4 fruit fly cellular contexts compared by ENCODE assay signal in the genomic region with DNA sequence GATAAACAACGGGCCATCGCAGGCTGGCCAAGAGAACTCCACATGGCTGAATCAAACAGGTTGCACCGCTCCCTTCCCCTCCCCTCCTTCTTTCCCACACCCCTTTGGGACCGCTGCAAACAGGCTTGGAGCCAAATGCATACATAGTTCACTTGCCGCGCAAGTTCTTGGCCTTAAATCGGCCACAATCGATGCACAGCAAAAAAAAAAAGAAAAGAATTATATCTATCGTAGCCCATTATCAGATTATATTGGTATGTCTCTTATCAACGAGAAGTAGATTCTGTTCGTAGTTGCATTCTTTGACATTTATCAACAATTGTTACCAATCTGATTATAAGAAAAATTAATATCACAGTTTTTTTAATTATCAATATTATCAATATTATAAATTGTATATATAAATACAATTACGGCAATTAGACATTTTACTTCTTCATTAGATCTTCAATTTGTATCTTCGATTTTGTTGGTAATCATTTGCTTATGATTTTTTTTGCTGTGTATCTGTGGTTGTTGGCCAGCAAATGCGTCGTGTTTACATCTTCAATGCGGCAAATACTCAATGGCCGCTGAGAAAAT.
TF ChIP-seq lines count a peak whose summit lies in the region.

No protein-coding gene starts in this region.

- no peak for TF ChIP-seq CTCF in whole organism, embryonic (GFP tag; optimal IDR thresholded peaks at IDR 0.05; lab: Kevin White, UChicago)

TF ChIP-seq in whole organism, embryonic, 481 proteins besides CTCF, POLR2A, EP300 and RAD21 (continues in another document):
- TF ChIP-seq aop (GFP tag; IDR thresholded peaks at IDR 0.05; lab: Robert Waterston, UW) = no peak
- TF ChIP-seq NC2α (GFP tag; optimal IDR thresholded peaks at IDR 0.05; lab: Kevin White, UChicago) = no peak
- no peak for TF ChIP-seq CG13894 (tag; optimal IDR thresholded peaks at IDR 0.05; lab: Kevin White, UChicago)
- TF ChIP-seq Hmx (GFP tag; optimal IDR thresholded peaks at IDR 0.05; lab: Kevin White, UChicago) = no peak
- TF ChIP-seq row (GFP tag; IDR thresholded peaks at IDR 0.05; lab: Robert Waterston, UW) = peak; percentile 33; the same call in 2 of the 3 replicates
- TF ChIP-seq nerfin-2 (GFP tag; IDR thresholded peaks at IDR 0.05; lab: Robert Waterston, UW; ENCODE audit: partially characterized antibody) = no peak
- TF ChIP-seq E2f1 (GFP tag; IDR thresholded peaks at IDR 0.05; lab: Robert Waterston, UW) = no peak
- no peak for TF ChIP-seq Bdp1 (GFP tag; optimal IDR thresholded peaks at IDR 0.05; lab: Kevin White, UChicago)
- no peak for TF ChIP-seq Chrac-16 (GFP tag; optimal IDR thresholded peaks at IDR 0.05; lab: Kevin White, UChicago)
- TF ChIP-seq danr (GFP tag; IDR thresholded peaks at IDR 0.05; lab: Robert Waterston, UW) = no peak
- TF ChIP-seq CG7372 (GFP tag; IDR thresholded peaks at IDR 0.05; lab: Robert Waterston, UW) = no peak
- TF ChIP-seq Fer3 (tag; optimal IDR thresholded peaks at IDR 0.05; lab: Kevin White, UChicago) = no peak
- no peak for TF ChIP-seq kni (GFP tag; optimal IDR thresholded peaks at IDR 0.05; lab: Kevin White, UChicago)
- no peak for TF ChIP-seq maf-S (GFP tag; optimal IDR thresholded peaks at IDR 0.05; lab: Kevin White, UChicago)
- TF ChIP-seq odd (GFP tag; optimal IDR thresholded peaks at IDR 0.05; lab: Kevin White, UChicago) = no peak
- peak; percentile 16 for TF ChIP-seq ewg (GFP tag; optimal IDR thresholded peaks at IDR 0.05; lab: Kevin White, UChicago)
- no peak for TF ChIP-seq hkb (optimal IDR thresholded peaks at IDR 0.05; lab: Kevin White, UChicago)
- 0 out of 2 replicates have a peak, but pooled peaks have one; percentile 8 for TF ChIP-seq hkb (GFP tag; IDR thresholded peaks at IDR 0.05; lab: Robert Waterston, UW)
- TF ChIP-seq luna (GFP tag; optimal IDR thresholded peaks at IDR 0.05; lab: Kevin White, UChicago) = no peak
- no peak for TF ChIP-seq Sin3A (optimal IDR thresholded peaks at IDR 0.05; lab: Kevin White, UChicago)
- peak; percentile 32; the same call in 1 of the 3 replicates for TF ChIP-seq zfh1 (GFP tag; IDR thresholded peaks at IDR 0.05; lab: Robert Waterston, UW)

TF ChIP-seq in whole organism, prepupa, 60 proteins besides CTCF, POLR2A, EP300 and RAD21 (continues in another document):
- TF ChIP-seq Sox14 (GFP tag; optimal IDR thresholded peaks at IDR 0.05; lab: Kevin White, UChicago) (peak; percentile 68), fd59A (GFP tag; optimal IDR thresholded peaks at IDR 0.05; lab: Kevin White, UChicago) (peak; percentile 67), Sox102F (GFP tag; optimal IDR thresholded peaks at IDR 0.05; lab: Kevin White, UChicago) (peak; percentile 63), Smox (GFP tag; optimal IDR thresholded peaks at IDR 0.05; lab: Kevin White, UChicago) (peak; percentile 63), CG7368 (GFP tag; optimal IDR thresholded peaks at IDR 0.05; lab: Kevin White, UChicago) (peak; percentile 63), dac (GFP tag; optimal IDR thresholded peaks at IDR 0.05; lab: Kevin White, UChicago) (peak; percentile 43), CG16779 (tag; optimal IDR thresholded peaks at IDR 0.05; lab: Kevin White, UChicago) (peak; percentile 79), Ets96B (tag; optimal IDR thresholded peaks at IDR 0.05; lab: Kevin White, UChicago) (peak; percentile 87), CG11294 (GFP tag; IDR thresholded peaks at IDR 0.05; lab: Robert Waterston, UW) (peak; percentile 26; the same call in 1 of the 2 replicates), fkh (GFP tag; optimal IDR thresholded peaks at IDR 0.05; lab: Kevin White, UChicago) (no peak), Lpt (GFP tag; optimal IDR thresholded peaks at IDR 0.05; lab: Kevin White, UChicago) (peak; percentile 79), CG11762 (GFP tag; optimal IDR thresholded peaks at IDR 0.05; lab: Kevin White, UChicago; ENCODE audit: insufficient read depth) (peak; percentile 82), topi (GFP tag; optimal IDR thresholded peaks at IDR 0.05; lab: Kevin White, UChicago) (peak; percentile 75), svp (GFP tag; lab: Kevin White, UChicago) (peak; percentile 88), CG32006 (GFP tag; optimal IDR thresholded peaks at IDR 0.05; lab: Kevin White, UChicago) (peak; percentile 94), CG34406 (GFP tag; optimal IDR thresholded peaks at IDR 0.05; lab: Kevin White, UChicago) (peak; percentile 91), Met (GFP tag; optimal IDR thresholded peaks at IDR 0.05; lab: Kevin White, UChicago) (peak; percentile 79), spab (GFP tag; optimal IDR thresholded peaks at IDR 0.05; lab: Kevin White, UChicago) (peak; percentile 86), CG1621 (tag; optimal IDR thresholded peaks at IDR 0.05; lab: Kevin White, UChicago) (peak; percentile 40), Hr38 (GFP tag; optimal IDR thresholded peaks at IDR 0.05; lab: Kevin White, UChicago) (no peak), pdm3 (GFP tag; optimal IDR thresholded peaks at IDR 0.05; lab: Kevin White, UChicago) (peak; percentile 58)

TF ChIP-seq in whole organism, pupa, 21 proteins besides CTCF, POLR2A, EP300 and RAD21:
- TF ChIP-seq CG12605 (GFP tag; IDR thresholded peaks at IDR 0.05; lab: Robert Waterston, UW) = peak; percentile 65
- peak; percentile 68 for TF ChIP-seq Pif1B (GFP tag; optimal IDR thresholded peaks at IDR 0.05; lab: Kevin White, UChicago)
- TF ChIP-seq Pif1A (GFP tag; optimal IDR thresholded peaks at IDR 0.05; lab: Kevin White, UChicago) = peak; percentile 62
- TF ChIP-seq CG17806 (tag; optimal IDR thresholded peaks at IDR 0.05; lab: Kevin White, UChicago) = peak; percentile 82
- peak; percentile 84 for TF ChIP-seq Snoo (tag; optimal IDR thresholded peaks at IDR 0.05; lab: Kevin White, UChicago)
- TF ChIP-seq Ets98B (GFP tag; IDR thresholded peaks at IDR 0.05; lab: Robert Waterston, UW) = peak; percentile 45
- peak; percentile 58 for TF ChIP-seq CG13204 (GFP tag; optimal IDR thresholded peaks at IDR 0.05; lab: Kevin White, UChicago)
- peak; percentile 96 for TF ChIP-seq CG14655 (GFP tag; optimal IDR thresholded peaks at IDR 0.05; lab: Kevin White, UChicago)
- TF ChIP-seq gl (tag; optimal IDR thresholded peaks at IDR 0.05; lab: Kevin White, UChicago) = peak; percentile 11
- peak; percentile 73 for TF ChIP-seq D1 (tag; optimal IDR thresholded peaks at IDR 0.05; lab: Kevin White, UChicago)
- peak; percentile 77 for TF ChIP-seq CG34367 (tag; optimal IDR thresholded peaks at IDR 0.05; lab: Kevin White, UChicago)
- no peak for TF ChIP-seq rn (GFP tag; IDR thresholded peaks at IDR 0.05; lab: Robert Waterston, UW)
- TF ChIP-seq EcR (GFP tag; optimal IDR thresholded peaks at IDR 0.05; lab: Kevin White, UChicago) = peak; percentile 55
- no peak for TF ChIP-seq CG10348 (GFP tag; IDR thresholded peaks at IDR 0.05; lab: Robert Waterston, UW)
- peak; percentile 51; the same call in 1 of the 3 replicates for TF ChIP-seq CG4496 (GFP tag; IDR thresholded peaks at IDR 0.05; lab: Robert Waterston, UW)
- peak; percentile 88 for TF ChIP-seq CG8301 (tag; optimal IDR thresholded peaks at IDR 0.05; lab: Kevin White, UChicago)
- TF ChIP-seq CG15710 (tag; optimal IDR thresholded peaks at IDR 0.05; lab: Kevin White, UChicago) = peak; percentile 84
- TF ChIP-seq CG8159 (tag; optimal IDR thresholded peaks at IDR 0.05; lab: Kevin White, UChicago) = peak; percentile 91
- TF ChIP-seq CG9948 (tag; optimal IDR thresholded peaks at IDR 0.05; lab: Kevin White, UChicago) = peak; percentile 90
- TF ChIP-seq fd96Ca (GFP tag; IDR thresholded peaks at IDR 0.05; lab: Robert Waterston, UW) = no peak; the same call in 1 of the 3 replicates
- TF ChIP-seq CG32121 (GFP tag; IDR thresholded peaks at IDR 0.05; lab: Robert Waterston, UW) = no peak

TF ChIP-seq in whole organism, wandering third instar larva, 38 proteins besides CTCF, POLR2A, EP300 and RAD21 (continues in another document):
- peak; percentile 72 for TF ChIP-seq dmrt93B (GFP tag; optimal IDR thresholded peaks at IDR 0.05; lab: Kevin White, UChicago)
- TF ChIP-seq woc (GFP tag; optimal IDR thresholded peaks at IDR 0.05; lab: Kevin White, UChicago) = peak; percentile 36
- no peak for TF ChIP-seq CrebA (GFP tag; optimal IDR thresholded peaks at IDR 0.05; lab: Kevin White, UChicago; ENCODE audit: borderline replicate concordance)
- TF ChIP-seq h (GFP tag; optimal IDR thresholded peaks at IDR 0.05; lab: Kevin White, UChicago) = peak; percentile 61
- TF ChIP-seq dl (GFP tag; optimal IDR thresholded peaks at IDR 0.05; lab: Kevin White, UChicago; ENCODE audit: insufficient read depth in 1 of 2, partially characterized antibody in 2 of 2) = peak in 1 of 2 experiments; percentile 11
- TF ChIP-seq Hr78 (GFP tag; optimal IDR thresholded peaks at IDR 0.05; lab: Kevin White, UChicago) = no peak
- peak; percentile 91 for TF ChIP-seq Sp1 (GFP tag; optimal IDR thresholded peaks at IDR 0.05; lab: Kevin White, UChicago)
- TF ChIP-seq Myc (optimal IDR thresholded peaks at IDR 0.05; lab: Kevin White, UChicago) = no peak
- peak; percentile 81 for TF ChIP-seq HLH106 (tag; optimal IDR thresholded peaks at IDR 0.05; lab: Kevin White, UChicago)
- TF ChIP-seq Dif (GFP tag; optimal IDR thresholded peaks at IDR 0.05; lab: Kevin White, UChicago; ENCODE audit: partially characterized antibody) = peak; percentile 79
- TF ChIP-seq Mio (GFP tag; optimal IDR thresholded peaks at IDR 0.05; lab: Kevin White, UChicago) = no peak
- TF ChIP-seq CG9705 (GFP tag; optimal IDR thresholded peaks at IDR 0.05; lab: Kevin White, UChicago) = peak; percentile 45
- peak in 1 of 2 experiments; percentile 82 for TF ChIP-seq foxo (GFP tag; optimal IDR thresholded peaks at IDR 0.05; lab: Kevin White, UChicago)
- TF ChIP-seq ey (GFP tag; optimal IDR thresholded peaks at IDR 0.05; lab: Kevin White, UChicago) = peak; percentile 34
- no peak for TF ChIP-seq Jra (GFP tag; optimal IDR thresholded peaks at IDR 0.05; lab: Kevin White, UChicago)
- peak; percentile 78 for TF ChIP-seq rgr (GFP tag; optimal IDR thresholded peaks at IDR 0.05; lab: Kevin White, UChicago)
- no peak for TF ChIP-seq Abd-B (GFP tag; optimal IDR thresholded peaks at IDR 0.05; lab: Kevin White, UChicago)
- TF ChIP-seq Dfd (GFP tag; optimal IDR thresholded peaks at IDR 0.05; lab: Kevin White, UChicago) = no peak
- TF ChIP-seq dsf (GFP tag; optimal IDR thresholded peaks at IDR 0.05; lab: Kevin White, UChicago; ENCODE audit: borderline replicate concordance) = no peak
- no peak for TF ChIP-seq brk (GFP tag; optimal IDR thresholded peaks at IDR 0.05; lab: Kevin White, UChicago)
- peak; percentile 85 for TF ChIP-seq OdsH (GFP tag; optimal IDR thresholded peaks at IDR 0.05; lab: Kevin White, UChicago)
- no peak for TF ChIP-seq pan (optimal IDR thresholded peaks at IDR 0.05; lab: Kevin White, UChicago)
- TF ChIP-seq Hnf4 (GFP tag; optimal IDR thresholded peaks at IDR 0.05; lab: Kevin White, UChicago) = peak; percentile 37
- peak; percentile 78 for TF ChIP-seq fru (GFP tag; optimal IDR thresholded peaks at IDR 0.05; lab: Kevin White, UChicago)
- TF ChIP-seq N (GFP tag; optimal IDR thresholded peaks at IDR 0.05; lab: Kevin White, UChicago) = no peak
- TF ChIP-seq usp (GFP tag; optimal IDR thresholded peaks at IDR 0.05; lab: Kevin White, UChicago) = no peak
- no peak for TF ChIP-seq GATAd (GFP tag; optimal IDR thresholded peaks at IDR 0.05; lab: Kevin White, UChicago)
- peak; percentile 19 for TF ChIP-seq br (GFP tag; optimal IDR thresholded peaks at IDR 0.05; lab: Kevin White, UChicago)

Comparison
In these comparisons a context has a peak if more than half of its experiments do, and no peak if none do; other contexts are left out.
1. Of the 7 proteins assayed by ChIP-seq in both whole organism, embryonic and whole organism, prepupa: peak only in whole organism, embryonic: none; only in whole organism, prepupa: Blimp-1, CG16779, CG6854, Gug, Hr39 and Lpt; in both: Sox102F; in neither: 0.